Worm (Caenorhabditis elegans): Measurements from ENCODE around the gene srj-57.

DNA sequence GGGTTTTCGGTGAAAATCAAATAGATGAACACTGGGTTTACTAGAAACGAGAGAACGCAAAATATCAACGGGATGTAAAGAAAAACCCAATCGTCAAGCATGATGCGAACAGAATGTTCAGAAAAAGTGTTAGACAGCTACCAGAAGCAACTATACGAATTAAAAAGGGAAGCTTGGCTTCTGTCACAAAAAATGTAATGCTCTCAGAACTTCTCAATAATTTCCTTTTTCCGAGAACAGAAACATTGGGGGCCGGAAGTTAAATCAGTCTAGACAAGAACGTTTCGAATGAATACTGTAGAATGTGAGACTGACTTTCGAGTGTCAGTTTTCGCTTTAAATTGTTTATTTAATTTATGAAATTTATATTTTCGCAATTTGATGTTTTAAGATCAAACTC, 4.4 kb upstream of the srj-57 start, which contains the start of gene srj-54:
- TF ChIP-seq unc-3 (GFP tag; conservative IDR thresholded peaks at IDR 0.05) (no peak), unc-3 (tag; optimal IDR thresholded peaks at IDR 0.05) (no peak), ceh-9 (tag; optimal IDR thresholded peaks at IDR 0.05) (no peak), ceh-31 (tag; optimal IDR thresholded peaks at IDR 0.05) (no peak), elt-2 (tag; optimal IDR thresholded peaks at IDR 0.05) (no peak), nhr-11 (tag; optimal IDR thresholded peaks at IDR 0.05) (no peak), ceh-2 (tag; optimal IDR thresholded peaks at IDR 0.05) (no peak), ztf-16 (tag; optimal IDR thresholded peaks at IDR 0.05) (no peak), dve-1 (tag; optimal IDR thresholded peaks at IDR 0.05) (no peak), unc-86 (tag; optimal IDR thresholded peaks at IDR 0.05) (no peak)
